Worm (Caenorhabditis elegans) whole organism, L1 larva: ENCODE data around the gene Y66H1A.5.

Experiments used
- C16A3.4 ChIP-seq: fragments of 150-350 bp; optimal IDR thresholded peaks from 2 replicates; lab custom pipeline; 2014; ENCODE audit warnings: missing biosample characterization, missing genetic modification characterization
- C34B4.2 ChIP-seq: sonication (generic microtip); optimal IDR thresholded peaks from 2 replicates; lab custom pipeline; 2017; ENCODE audit warnings: mild to moderate bottlenecking, missing genetic modification characterization, missing compliant biosample characterization
- F16B12.6 ChIP-seq: fragments of 150-350 bp; optimal IDR thresholded peaks from 2 replicates; lab custom pipeline; 2014; ENCODE audit warnings: missing biosample characterization, missing genetic modification characterization
- Y116A8C.19 ChIP-seq: sonication (generic microtip); optimal IDR thresholded peaks from 2 replicates; lab custom pipeline; 2016; ENCODE audit warnings: missing compliant biosample characterization, missing genetic modification characterization, borderline replicate concordance
- aly-2 ChIP-seq: fragments of 150-350 bp; optimal IDR thresholded peaks from 2 replicates; lab custom pipeline; 2014; ENCODE audit warnings: missing biosample characterization, missing genetic modification characterization
- ama-1 ChIP-seq: fragments of 150-350 bp; optimal IDR thresholded peaks from 2 replicates; lab custom pipeline; 2014
- blmp-1 ChIP-seq: fragments of 150-350 bp; optimal IDR thresholded peaks from 2 replicates; lab custom pipeline; 2014; ENCODE audit warnings: missing biosample characterization, missing genetic modification characterization
- ceh-8 ChIP-seq: fragments of 200-800 bp; sonication (Bioruptor generic); optimal IDR thresholded peaks from 2 replicates; lab custom pipeline; 2018; ENCODE audit warnings: mild to moderate bottlenecking, missing genetic modification characterization, moderate library complexity, missing compliant biosample characterization
- ceh-82 ChIP-seq, 3 experiments: fragments of 150-350 bp in 1 of 3; sonication (generic microtip) in 2 of 3; optimal IDR thresholded peaks; 2 replicates each; lab custom pipeline; 2014 to 2017; ENCODE audit warnings: missing biosample characterization in 3 of 3, missing genetic modification characterization in 3 of 3
- ceh-88 ChIP-seq: fragments of 200-800 bp; sonication (Bioruptor generic); IDR thresholded peaks from 2 replicates; pipeline ENCODE4 v1.3.6; 2022; ENCODE audit warnings: missing genetic modification characterization, missing compliant biosample characterization
- ces-1 ChIP-seq: fragments of 150-350 bp; optimal IDR thresholded peaks from 2 replicates; lab custom pipeline; 2014; ENCODE audit warnings: missing biosample characterization, missing genetic modification reagents, missing genetic modification characterization
- dpl-1 ChIP-seq, 3 experiments: fragments of 150-350 bp in 2 of 3; sonication (generic microtip) in 1 of 3; optimal IDR thresholded peaks; 2 replicates each; lab custom pipeline; 2014 to 2017; ENCODE audit warnings: missing biosample characterization in 3 of 3, missing genetic modification characterization in 3 of 3, missing genetic modification reagents in 3 of 3
- efl-1 ChIP-seq, 4 experiments: fragments of 150-350 bp; optimal IDR thresholded peaks in 3 of 4; peaks in 1 of 4; 1 replicate in 1 of 4; 2 replicates in 3 of 4; lab custom pipeline; 2014; ENCODE audit warnings: missing biosample characterization in 2 of 4, missing genetic modification characterization in 2 of 4, missing genetic modification reagents in 2 of 4
- elt-3 ChIP-seq, 6 experiments: fragments of 150-350 bp in 1 of 6; sonication (generic microtip); optimal IDR thresholded peaks; 2 replicates each; lab custom pipeline; 2017 to 2018; ENCODE audit warnings: missing biosample characterization in 6 of 6, missing genetic modification characterization in 6 of 6, inconsistent platforms in 1 of 6
- ets-5 ChIP-seq: fragments of 200-800 bp; sonication (Bioruptor generic); IDR thresholded peaks from 2 replicates; pipeline ENCODE4 v1.3.6; 2022; ENCODE audit warnings: missing genetic modification characterization, missing compliant biosample characterization
- fkh-10 ChIP-seq: sonication (generic microtip); optimal IDR thresholded peaks from 2 replicates; lab custom pipeline; 2017; ENCODE audit warnings: missing biosample characterization, missing genetic modification reagents, missing genetic modification characterization
- fkh-4 ChIP-seq: sonication (generic microtip); optimal IDR thresholded peaks from 2 replicates; lab custom pipeline; 2016; ENCODE audit warnings: missing compliant biosample characterization, missing genetic modification characterization, borderline replicate concordance
- fkh-8 ChIP-seq: sonication (generic microtip); optimal IDR thresholded peaks from 2 replicates; lab custom pipeline; 2016; ENCODE audit warnings: mild to moderate bottlenecking, missing genetic modification characterization, missing compliant biosample characterization
- fos-1 ChIP-seq: fragments of 150-350 bp; optimal IDR thresholded peaks from 2 replicates; lab custom pipeline; 2014; ENCODE audit warnings: missing biosample characterization, missing genetic modification characterization
- irx-1 ChIP-seq: sonication (generic microtip); optimal IDR thresholded peaks from 2 replicates; lab custom pipeline; 2016; ENCODE audit warnings: missing genetic modification characterization, missing compliant biosample characterization
- isw-1 ChIP-seq: fragments of 200-800 bp; sonication (Bioruptor generic); IDR thresholded peaks from 2 replicates; pipeline ENCODE4 v1.3.6; 2022; ENCODE audit warnings: missing genetic modification characterization, missing compliant biosample characterization
- lin-14 ChIP-seq: fragments of 200-800 bp; sonication (Bioruptor generic); optimal IDR thresholded peaks from 2 replicates; lab custom pipeline; 2018; ENCODE audit warnings: mild to moderate bottlenecking, missing genetic modification characterization, moderate library complexity, missing compliant biosample characterization
- lin-15B ChIP-seq: fragments of 150-350 bp; sonication (generic microtip); optimal IDR thresholded peaks from 3 replicates; lab custom pipeline; 2014; ENCODE audit warnings: missing biosample characterization, missing genetic modification characterization
- lin-35 ChIP-seq, 2 experiments: fragments of 150-350 bp; optimal IDR thresholded peaks; 2 replicates each; lab custom pipeline; 2014; ENCODE audit warnings: missing biosample characterization in 2 of 2, missing genetic modification characterization in 2 of 2, missing genetic modification reagents in 2 of 2
- lir-3 ChIP-seq: sonication (generic microtip); optimal IDR thresholded peaks from 2 replicates; lab custom pipeline; 2016; ENCODE audit warnings: mild to moderate bottlenecking, missing genetic modification characterization, moderate library complexity, missing compliant biosample characterization; ENCODE audit not compliant: poor library complexity
- lsy-2 ChIP-seq, 2 experiments: fragments of 150-350 bp; optimal IDR thresholded peaks; 2 replicates each; lab custom pipeline; 2014; ENCODE audit warnings: missing biosample characterization in 2 of 2, missing genetic modification characterization in 2 of 2
- mab-9 ChIP-seq: fragments of 200-800 bp; sonication (Bioruptor generic); IDR thresholded peaks from 2 replicates; pipeline ENCODE4 v1.3.6; 2022; ENCODE audit warnings: missing genetic modification reagents, missing genetic modification characterization, missing compliant biosample characterization
- mdl-1 ChIP-seq, 2 experiments: fragments of 150-350 bp; optimal IDR thresholded peaks; 2 replicates each; lab custom pipeline; 2014 to 2017; ENCODE audit warnings: missing biosample characterization in 2 of 2, missing genetic modification characterization in 2 of 2, inconsistent platforms in 1 of 2
- mef-2 ChIP-seq: fragments of 150-350 bp; optimal IDR thresholded peaks from 2 replicates; lab custom pipeline; 2014; ENCODE audit warnings: missing biosample characterization, missing genetic modification characterization
- nhr-19 ChIP-seq: fragments of 200-800 bp; sonication (Bioruptor generic); conservative IDR thresholded peaks from 2 replicates; pipeline ENCODE4 v1.3.6; 2022; ENCODE audit warnings: missing genetic modification characterization, missing compliant biosample characterization
- nhr-47 ChIP-seq: sonication (generic microtip); optimal IDR thresholded peaks from 2 replicates; lab custom pipeline; 2016; ENCODE audit warnings: mild to moderate bottlenecking, missing genetic modification characterization, moderate library complexity, missing compliant biosample characterization
- nhr-71 ChIP-seq: sonication (generic microtip); optimal IDR thresholded peaks from 2 replicates; lab custom pipeline; 2016; ENCODE audit warnings: mild to moderate bottlenecking, missing genetic modification characterization, moderate library complexity, missing compliant biosample characterization
- pag-3 ChIP-seq: sonication (generic microtip); optimal IDR thresholded peaks from 2 replicates; lab custom pipeline; 2017; ENCODE audit warnings: missing genetic modification characterization, mild to moderate bottlenecking, missing compliant biosample characterization, antibody characterized with exemption, borderline replicate concordance; ENCODE audit not compliant: insufficient read depth
- pax-3 ChIP-seq: fragments of 200-800 bp; sonication (Bioruptor generic); optimal IDR thresholded peaks from 2 replicates; lab custom pipeline; 2018; ENCODE audit warnings: mild to moderate bottlenecking, missing genetic modification characterization, moderate library complexity, missing compliant biosample characterization
- rnt-1 ChIP-seq: sonication (generic microtip); optimal IDR thresholded peaks from 2 replicates; lab custom pipeline; 2016; ENCODE audit warnings: mild to moderate bottlenecking, missing genetic modification characterization, moderate library complexity, missing compliant biosample characterization
- skn-1 ChIP-seq: fragments of 150-350 bp; optimal IDR thresholded peaks from 2 replicates; lab custom pipeline; 2014; ENCODE audit warnings: missing biosample characterization, missing genetic modification characterization
- snpc-4 ChIP-seq: fragments of 150-350 bp; optimal IDR thresholded peaks from 2 replicates; lab custom pipeline; 2014; ENCODE audit warnings: missing biosample characterization, missing genetic modification characterization
- snu-23 ChIP-seq: sonication (generic microtip); optimal IDR thresholded peaks from 2 replicates; lab custom pipeline; 2016; ENCODE audit warnings: missing genetic modification characterization, missing compliant biosample characterization
- tbx-2 ChIP-seq: sonication (generic microtip); optimal IDR thresholded peaks from 2 replicates; lab custom pipeline; 2016; ENCODE audit warnings: missing genetic modification characterization, missing compliant biosample characterization
- unc-130 ChIP-seq: fragments of 150-350 bp; optimal IDR thresholded peaks from 2 replicates; lab custom pipeline; 2017; ENCODE audit warnings: missing biosample characterization, missing genetic modification characterization, inconsistent platforms
- unc-62 ChIP-seq: fragments of 150-350 bp; optimal IDR thresholded peaks from 2 replicates; lab custom pipeline; 2014; ENCODE audit warnings: missing biosample characterization, missing genetic modification reagents, missing genetic modification characterization
- xbp-1 ChIP-seq: sonication (generic microtip); optimal IDR thresholded peaks from 2 replicates; lab custom pipeline; 2016; ENCODE audit warnings: missing genetic modification characterization, missing compliant biosample characterization

Y66H1A.5 gene

DNA sequence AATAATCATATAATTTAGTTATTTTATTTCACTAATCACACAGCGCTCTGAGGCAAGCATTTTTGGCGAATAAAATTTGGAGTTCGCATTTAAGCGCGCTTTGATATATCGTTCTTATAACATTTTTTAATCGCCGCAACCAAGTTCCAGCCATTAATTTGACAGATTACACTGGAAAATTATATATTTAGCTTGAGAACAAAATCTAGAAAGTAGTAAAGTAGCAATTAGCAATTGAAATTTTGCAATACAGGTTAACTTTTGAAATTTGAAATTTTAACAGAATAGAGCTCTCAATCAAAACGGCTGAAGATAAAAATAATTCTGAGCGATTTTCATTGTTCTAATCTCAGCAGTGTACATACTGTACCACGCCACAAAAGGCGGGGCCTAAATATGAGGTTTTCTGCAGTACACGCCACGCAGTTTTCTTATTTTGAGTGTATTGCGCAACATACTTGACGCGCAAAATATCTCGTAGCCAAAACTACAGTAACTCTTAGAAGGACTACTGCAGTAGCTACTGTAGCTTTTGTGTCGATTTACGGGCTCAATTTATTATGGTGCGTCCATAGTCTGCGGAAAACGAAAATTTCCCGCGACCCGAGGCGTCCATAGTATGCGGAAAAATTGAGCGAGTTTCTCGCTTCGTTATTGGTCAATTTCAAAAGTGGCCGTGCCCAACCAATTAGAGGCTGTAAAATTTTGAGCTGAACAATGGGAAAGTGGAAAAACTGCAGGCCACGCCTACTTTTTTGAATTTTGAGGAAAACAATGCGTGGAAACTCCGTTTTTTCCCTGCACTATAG, 1.6 kb downstream of the Y66H1A.5 start:
- TF ChIP-seq efl-1 (optimal IDR thresholded peaks at IDR 0.05; lab: Kevin White, UChicago) (no peak), efl-1 (GFP tag; optimal IDR thresholded peaks at IDR 0.05 in 1 of 2; lab: Kevin White, UChicago) (peak in 1 of 2 experiments; percentile 69), lir-3 (no peak), aly-2 (tag; lab: Kevin White, UChicago) (peak; percentile 3), nhr-19 (no peak)

DNA sequence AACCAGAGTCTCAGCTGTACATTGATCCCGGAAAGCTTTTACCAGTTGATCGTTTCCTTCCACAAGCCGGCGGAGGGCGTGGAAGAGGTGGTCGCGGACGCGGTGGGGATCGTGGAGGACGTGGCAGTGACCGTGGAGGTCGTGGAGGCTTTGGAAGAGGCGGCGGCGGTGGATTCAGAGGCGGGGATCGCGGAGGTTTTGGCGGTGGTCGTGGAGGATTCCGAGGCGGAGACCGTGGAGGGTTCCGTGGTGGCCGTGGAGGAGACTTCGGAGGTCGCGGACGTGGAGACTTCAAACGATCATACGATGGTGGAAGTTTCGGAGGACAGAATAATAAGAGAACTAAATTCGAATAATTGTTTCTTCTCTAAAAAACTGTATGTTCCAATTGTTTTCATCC, 2.3 kb downstream of the Y66H1A.5 start:
- TF ChIP-seq ces-1 (GFP tag; lab: Kevin White, UChicago) (no peak), efl-1 (optimal IDR thresholded peaks at IDR 0.05; lab: Kevin White, UChicago) (no peak), efl-1 (GFP tag; optimal IDR thresholded peaks at IDR 0.05 in 1 of 2; lab: Kevin White, UChicago) (peak in 1 of 2 experiments; percentile 10), ceh-8 (GFP tag; lab: Kevin White, UChicago) (peak; percentile 50)
- TF ChIP-seq, all 84 proteins: peak for 2

DNA sequence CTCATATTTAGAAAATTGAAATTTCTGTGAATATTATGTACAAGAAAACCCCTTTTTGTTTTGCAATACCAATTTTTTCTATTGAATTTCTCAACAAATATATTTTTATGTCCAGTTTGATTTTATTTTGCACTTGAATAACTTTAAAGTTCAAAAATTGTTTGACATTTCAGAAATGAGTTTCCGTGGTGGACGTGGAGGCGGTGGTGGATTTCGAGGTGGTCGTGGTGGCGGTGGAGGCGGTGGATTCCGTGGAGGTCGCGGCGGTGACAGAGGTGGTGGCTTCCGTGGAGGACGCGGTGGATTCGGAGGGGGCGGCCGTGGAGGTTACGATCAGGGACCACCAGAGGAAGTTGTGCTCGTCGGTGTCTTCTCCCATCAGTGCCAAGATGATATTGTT, 2.9 kb downstream of the Y66H1A.5 start, which contains the start of gene garr-1:
Gene garr-1, plus strand, starts transcription at position 174 of the 400 bp plus-strand sequence.
- TF ChIP-seq ceh-88 (GFP tag; lab: Robert Waterston, UW) (no peak), Y116A8C.19 (tag; lab: Kevin White, UChicago) (no peak), unc-130 (tag; lab: Kevin White, UChicago) (no peak), lir-3 (no peak), isw-1 (no peak), C34B4.2 (tag; lab: Kevin White, UChicago) (no peak), blmp-1 (tag; lab: Kevin White, UChicago) (no peak), lin-15B (tag; lab: Kevin White, UChicago) (no peak), unc-62 (GFP tag; lab: Kevin White, UChicago) (no peak), lin-14 (GFP tag; lab: Kevin White, UChicago) (no peak)

DNA sequence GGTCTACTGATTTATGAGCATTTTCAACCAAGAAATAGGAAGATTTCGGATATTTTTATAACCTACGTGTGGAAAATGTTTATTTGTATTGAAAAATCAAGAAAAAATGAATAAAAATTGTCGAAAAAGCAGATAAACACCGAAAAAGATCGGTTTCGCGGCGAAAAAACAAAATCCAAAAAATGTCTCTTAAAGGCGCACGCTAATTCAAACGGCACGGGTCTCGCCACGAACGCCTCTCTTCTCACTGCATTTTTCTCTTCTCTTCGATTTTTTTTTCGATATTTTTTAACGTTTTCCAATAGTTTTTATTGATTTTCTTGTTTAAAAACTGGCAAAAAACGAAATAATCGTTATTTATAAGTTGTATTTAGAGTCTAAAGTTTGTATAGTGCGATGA, 3.4 kb downstream of the Y66H1A.5 start:
- TF ChIP-seq fkh-10 (GFP tag; lab: Kevin White, UChicago), result no peak
- TF ChIP-seq fkh-4, result no peak
- peak; percentile 28 for TF ChIP-seq nhr-47 (tag; lab: Kevin White, UChicago)
- TF ChIP-seq irx-1, result no peak
- no peak for TF ChIP-seq ets-5
- TF ChIP-seq mab-9 (GFP tag; lab: Robert Waterston, UW), result no peak
- TF ChIP-seq fos-1 (tag; lab: Kevin White, UChicago), result no peak
- no peak for TF ChIP-seq lir-3
- peak; percentile 10 for TF ChIP-seq rnt-1
- TF ChIP-seq ceh-82 (tag; optimal IDR thresholded peaks at IDR 0.05; lab: Kevin White, UChicago), result peak in 2 of 3 experiments; percentile 12 to 54
- TF ChIP-seq mef-2 (tag; lab: Kevin White, UChicago), result no peak
- peak; percentile 51 to 82 for TF ChIP-seq lsy-2 (tag; optimal IDR thresholded peaks at IDR 0.05; lab: Kevin White, UChicago)
- peak in 1 of 6 experiments; percentile 59 for TF ChIP-seq elt-3 (tag; optimal IDR thresholded peaks at IDR 0.05; lab: Kevin White, UChicago)
- peak; percentile 5 for TF ChIP-seq lin-15B (tag; lab: Kevin White, UChicago)
- TF ChIP-seq snu-23 (GFP tag; lab: Kevin White, UChicago), result peak; percentile 40
- TF ChIP-seq skn-1 (tag; lab: Kevin White, UChicago), result peak; percentile 35
- TF ChIP-seq C34B4.2 (tag; lab: Kevin White, UChicago), result no peak
- 0 out of 2 replicates have a peak, but pooled peaks have one; percentile 5 for TF ChIP-seq isw-1
- peak; percentile 1 for TF ChIP-seq snpc-4
- TF ChIP-seq nhr-71 (tag; lab: Kevin White, UChicago), result peak; percentile 28
- peak; percentile 62 to 67 for TF ChIP-seq efl-1 (optimal IDR thresholded peaks at IDR 0.05; lab: Kevin White, UChicago)
- TF ChIP-seq efl-1 (GFP tag; optimal IDR thresholded peaks at IDR 0.05 in 1 of 2; lab: Kevin White, UChicago), result peak; percentile 70 to 88
- TF ChIP-seq C16A3.4 (tag; lab: Kevin White, UChicago), result peak; percentile 53
- no peak for TF ChIP-seq pag-3 (tag; lab: Kevin White, UChicago)
- peak; percentile 71 to 77 for TF ChIP-seq lin-35 (GFP tag; optimal IDR thresholded peaks at IDR 0.05; lab: Kevin White, UChicago)
- no peak for TF ChIP-seq F16B12.6 (tag; lab: Kevin White, UChicago)
- TF ChIP-seq blmp-1 (tag; lab: Kevin White, UChicago), result no peak
- TF ChIP-seq fkh-8, result no peak
- TF ChIP-seq tbx-2 (tag; lab: Kevin White, UChicago), result peak; percentile 11
- TF ChIP-seq pax-3 (tag; lab: Kevin White, UChicago), result no peak
- TF ChIP-seq mdl-1 (tag; optimal IDR thresholded peaks at IDR 0.05; lab: Kevin White, UChicago), result no peak
- TF ChIP-seq dpl-1 (GFP tag; optimal IDR thresholded peaks at IDR 0.05; lab: Kevin White, UChicago), result peak; percentile 49 to 76 (median 64)
- no peak for TF ChIP-seq ama-1 (lab: Kevin White, UChicago)
- TF ChIP-seq xbp-1 (tag; lab: Kevin White, UChicago), result peak; percentile 25
- TF ChIP-seq, all 84 proteins: peak for 17
